Fruit fly (Drosophila melanogaster) whole organism, prepupa: Measurements from ENCODE around the gene Smug.

ENCODE experiments used
- Blimp-1 ChIP-seq: fragments of 200-800 bp; sonication (Bioruptor generic); optimal IDR thresholded peaks from 3 replicates; lab custom pipeline; 2017; ENCODE audit warnings: missing biosample characterization, missing genetic modification characterization, mild to moderate bottlenecking, moderate library complexity, missing genetic modification reagents
- CG10631 ChIP-seq: fragments of 200-800 bp; sonication (Bioruptor generic); optimal IDR thresholded peaks from 2 replicates; lab custom pipeline; 2016; ENCODE audit warnings: missing biosample characterization, missing genetic modification characterization
- CG11294 ChIP-seq: fragments of 200-800 bp; sonication (Bioruptor generic); IDR thresholded peaks from 2 replicates; pipeline ENCODE4 v1.3.6; 2022; ENCODE audit warnings: missing biosample characterization, missing genetic modification characterization
- CG11902 ChIP-seq: fragments of 200-800 bp; sonication (Bioruptor generic); optimal IDR thresholded peaks from 3 replicates; lab custom pipeline; 2016; ENCODE audit warnings: missing biosample characterization, missing genetic modification characterization
- CG1621 ChIP-seq: fragments of 200-800 bp; sonication (Bioruptor generic); optimal IDR thresholded peaks from 3 replicates; lab custom pipeline; 2018; ENCODE audit warnings: missing biosample characterization, mild to moderate bottlenecking, missing genetic modification characterization
- CG16779 ChIP-seq: fragments of 200-800 bp; sonication (Bioruptor generic); optimal IDR thresholded peaks from 3 replicates; lab custom pipeline; 2017; ENCODE audit warnings: missing biosample characterization, mild to moderate bottlenecking, missing genetic modification characterization
- CG34406 ChIP-seq: fragments of 200-800 bp; sonication (Bioruptor generic); optimal IDR thresholded peaks from 3 replicates; lab custom pipeline; 2016; ENCODE audit warnings: missing biosample characterization, missing genetic modification characterization
- CG6276 ChIP-seq: fragments of 200-800 bp; sonication (Bioruptor generic); optimal IDR thresholded peaks from 2 replicates; lab custom pipeline; 2017; ENCODE audit warnings: missing biosample characterization, mild to moderate bottlenecking, missing genetic modification characterization
- CG6792 ChIP-seq: fragments of 200-800 bp; sonication (Bioruptor generic); optimal IDR thresholded peaks from 3 replicates; lab custom pipeline; 2016; ENCODE audit warnings: missing biosample characterization, missing genetic modification characterization
- CG6808 ChIP-seq: fragments of 200-800 bp; sonication (Bioruptor generic); optimal IDR thresholded peaks from 3 replicates; lab custom pipeline; 2017; ENCODE audit warnings: missing biosample characterization, missing genetic modification characterization, mild to moderate bottlenecking, moderate library complexity, missing genetic modification reagents
- CG6854 ChIP-seq: fragments of 200-800 bp; sonication (Bioruptor generic); optimal IDR thresholded peaks from 2 replicates; lab custom pipeline; 2017; ENCODE audit warnings: missing biosample characterization, mild to moderate bottlenecking, missing genetic modification characterization
- CG7368 ChIP-seq: fragments of 200-800 bp; sonication (Bioruptor generic); optimal IDR thresholded peaks from 3 replicates; lab custom pipeline; 2016; ENCODE audit warnings: missing biosample characterization, missing genetic modification characterization
- CG8119 ChIP-seq: fragments of 200-800 bp; sonication (Bioruptor generic); IDR thresholded peaks from 3 replicates; pipeline ENCODE4 v1.3.6; 2022; ENCODE audit warnings: missing biosample characterization, missing genetic modification characterization
- CG8319 ChIP-seq: fragments of 200-800 bp; sonication (Bioruptor generic); optimal IDR thresholded peaks from 3 replicates; lab custom pipeline; 2016; ENCODE audit warnings: missing biosample characterization, missing genetic modification characterization
- CG9139 ChIP-seq: fragments of 200-800 bp; sonication (Bioruptor generic); optimal IDR thresholded peaks from 3 replicates; lab custom pipeline; 2017; ENCODE audit warnings: missing biosample characterization, mild to moderate bottlenecking, missing genetic modification characterization
- Eip75B ChIP-seq: fragments of 200-800 bp; sonication (Bioruptor generic); optimal IDR thresholded peaks from 3 replicates; lab custom pipeline; 2016; ENCODE audit warnings: missing biosample characterization, missing genetic modification characterization
- Eip78C ChIP-seq: fragments of 200-800 bp; sonication (Bioruptor generic); peaks from one replicate; lab custom pipeline; 2016; ENCODE audit warnings: missing biosample characterization, missing genetic modification characterization
- Ets21C ChIP-seq: fragments of 200-800 bp; sonication (Bioruptor generic); optimal IDR thresholded peaks from 3 replicates; lab custom pipeline; 2016; ENCODE audit warnings: missing biosample characterization, missing genetic modification characterization
- Ets96B ChIP-seq: fragments of 200-800 bp; optimal IDR thresholded peaks from 2 replicates; lab custom pipeline; 2019; ENCODE audit warnings: missing biosample characterization, mild to moderate bottlenecking, missing genetic modification characterization, moderate library complexity
- Hr38 ChIP-seq: sonication (Bioruptor generic); optimal IDR thresholded peaks from 2 replicates; lab custom pipeline; 2016; ENCODE audit warnings: missing biosample characterization, missing genetic modification characterization
- Hr4 ChIP-seq: fragments of 200-800 bp; sonication (Bioruptor generic); optimal IDR thresholded peaks from 3 replicates; lab custom pipeline; 2016; ENCODE audit warnings: missing biosample characterization, missing genetic modification characterization
- Met ChIP-seq: fragments of 200-800 bp; sonication (Bioruptor generic); optimal IDR thresholded peaks from 3 replicates; lab custom pipeline; 2016; ENCODE audit warnings: missing biosample characterization, missing genetic modification characterization
- Smox ChIP-seq: fragments of 200-800 bp; sonication (Bioruptor generic); optimal IDR thresholded peaks from 3 replicates; lab custom pipeline; 2016; ENCODE audit warnings: missing biosample characterization, missing genetic modification characterization
- achi ChIP-seq: fragments of 200-800 bp; sonication (Bioruptor generic); optimal IDR thresholded peaks from 3 replicates; lab custom pipeline; 2016; ENCODE audit warnings: missing biosample characterization, missing genetic modification characterization
- acj6 ChIP-seq: fragments of 200-800 bp; sonication (Bioruptor generic); optimal IDR thresholded peaks from 3 replicates; lab custom pipeline; 2016; ENCODE audit warnings: missing biosample characterization, missing genetic modification characterization
- esn ChIP-seq: fragments of 200-800 bp; sonication (Bioruptor generic); optimal IDR thresholded peaks from 2 replicates; lab custom pipeline; 2016; ENCODE audit warnings: missing biosample characterization, mild to moderate bottlenecking, missing genetic modification characterization, moderate library complexity
- fkh ChIP-seq: fragments of 200-800 bp; sonication (Bioruptor generic); optimal IDR thresholded peaks from 3 replicates; lab custom pipeline; 2017; ENCODE audit warnings: missing biosample characterization, mild to moderate bottlenecking, missing genetic modification characterization, moderate library complexity
- lz ChIP-seq: fragments of 200-800 bp; sonication (Bioruptor generic); optimal IDR thresholded peaks from 3 replicates; lab custom pipeline; 2016; ENCODE audit warnings: missing biosample characterization, missing genetic modification characterization
- pdm3 ChIP-seq: fragments of 200-800 bp; sonication (Bioruptor generic); optimal IDR thresholded peaks from 3 replicates; lab custom pipeline; 2016; ENCODE audit warnings: missing biosample characterization, missing genetic modification characterization
- salr ChIP-seq, 2 experiments: fragments of 200-800 bp; sonication (Bioruptor generic); optimal IDR thresholded peaks; 3 replicates each; lab custom pipeline; 2016 to 2018; ENCODE audit warnings: missing biosample characterization in 2 of 2, missing genetic modification characterization in 2 of 2, mild to moderate bottlenecking in 1 of 2
- svp ChIP-seq: fragments of 200-800 bp; sonication (Bioruptor generic); peaks from one replicate; lab custom pipeline; 2016; ENCODE audit warnings: missing biosample characterization, missing genetic modification characterization
- topi ChIP-seq: fragments of 200-800 bp; sonication (Bioruptor generic); optimal IDR thresholded peaks from 3 replicates; lab custom pipeline; 2016; ENCODE audit warnings: missing biosample characterization, missing genetic modification characterization
- vri ChIP-seq: fragments of 200-800 bp; sonication (Bioruptor generic); optimal IDR thresholded peaks from 3 replicates; lab custom pipeline; 2016; ENCODE audit warnings: missing biosample characterization, mild to moderate bottlenecking, missing genetic modification characterization

Smug gene

DNA sequence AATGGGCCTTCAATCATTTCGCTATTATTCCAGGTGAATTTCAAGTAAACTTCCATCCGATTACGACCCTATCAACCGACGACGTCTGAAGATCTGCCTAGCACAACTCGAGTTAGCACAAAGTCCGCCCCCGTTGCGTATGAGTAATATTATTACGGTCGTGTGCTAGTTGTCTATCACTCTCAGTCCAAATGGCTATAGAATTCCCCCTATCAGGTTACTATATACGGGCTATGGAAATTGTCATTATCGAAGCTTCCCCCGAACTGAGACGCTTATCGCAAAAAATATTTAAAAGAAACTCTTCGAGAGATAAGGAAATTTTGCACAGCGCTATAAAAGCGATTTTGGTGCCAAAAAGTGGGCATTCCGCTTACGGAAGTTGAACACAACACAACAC, 14.6 kb upstream of the Smug start, which contains the start of gene CG5246:
TSS of gene CG5246 (plus strand) at position 365 of the 400 bp plus-strand sequence.
- TF ChIP-seq esn (no peak), CG10631 (GFP tag; lab: Kevin White, UChicago) (no peak), vri (GFP tag; lab: Kevin White, UChicago) (peak; percentile 45), svp (GFP tag; lab: Kevin White, UChicago) (peak; percentile 46)

DNA sequence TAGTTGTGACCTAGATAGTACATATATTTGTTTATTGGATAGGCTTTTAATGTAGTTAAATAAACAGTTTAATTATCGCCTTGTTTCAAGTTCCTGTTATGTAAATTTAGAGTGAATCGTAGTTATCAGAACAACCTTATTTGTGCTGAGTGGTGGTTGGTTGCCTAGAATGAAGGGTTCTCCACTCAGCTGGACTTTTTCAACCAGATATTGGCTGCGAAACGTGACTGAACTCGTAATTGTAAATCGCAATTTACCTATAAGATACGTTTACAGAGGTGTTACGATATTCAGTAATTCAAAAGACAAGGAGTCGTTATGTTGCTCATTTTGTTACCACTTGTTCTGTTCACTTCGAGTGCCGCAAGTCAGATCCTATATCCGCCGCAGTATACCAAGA, 12.8 kb upstream of the Smug start, which contains the start of gene CG5255:
TSS of gene CG5255 (plus strand) at position 301 of the 400 bp plus-strand sequence.
- no peak for TF ChIP-seq CG16779 (tag; lab: Kevin White, UChicago)
- TF ChIP-seq Ets21C (GFP tag; lab: Kevin White, UChicago): no peak
- no peak for TF ChIP-seq CG1621 (tag; lab: Kevin White, UChicago)
- no peak for TF ChIP-seq salr (GFP tag; optimal IDR thresholded peaks at IDR 0.05; lab: Kevin White, UChicago)
- no peak for TF ChIP-seq CG11902
- no peak for TF ChIP-seq lz
- no peak for TF ChIP-seq Eip75B (GFP tag; lab: Kevin White, UChicago)
- TF ChIP-seq acj6 (GFP tag; lab: Kevin White, UChicago): no peak
- TF ChIP-seq CG6808 (GFP tag; lab: Kevin White, UChicago): no peak
- TF ChIP-seq CG6276 (GFP tag; lab: Kevin White, UChicago): no peak
- TF ChIP-seq achi: no peak
- no peak for TF ChIP-seq Hr4 (GFP tag; lab: Kevin White, UChicago)
- no peak for TF ChIP-seq CG9139 (GFP tag; lab: Kevin White, UChicago)
- no peak for TF ChIP-seq CG6792 (GFP tag; lab: Kevin White, UChicago)
- TF ChIP-seq fkh (GFP tag; lab: Kevin White, UChicago): no peak
- no peak for TF ChIP-seq CG11294 (GFP tag; lab: Robert Waterston, UW)

- TF ChIP-seq CG6792 (GFP tag; lab: Kevin White, UChicago) (no peak), Smox (GFP tag; lab: Kevin White, UChicago) (no peak), CG34406 (GFP tag; lab: Kevin White, UChicago) (no peak), pdm3 (no peak), CG10631 (GFP tag; lab: Kevin White, UChicago) (no peak), Hr38 (no peak)
- TF ChIP-seq, all 60 proteins: peak for 0
These were observed 11.7 kb upstream of the Smug start, which contains the start of gene CG5265 for dm6 chr3R:17138699-17139098. TSS of gene CG5265 (plus strand) at chr3R:17138999.

- no peak for TF ChIP-seq Eip78C
- no peak for TF ChIP-seq topi
- no peak for TF ChIP-seq CG8119 (GFP tag; lab: Robert Waterston, UW)
- no peak for TF ChIP-seq CG6854
- no peak for TF ChIP-seq CG8319 (GFP tag; lab: Kevin White, UChicago)
- no peak for TF ChIP-seq Blimp-1 (GFP tag; lab: Kevin White, UChicago)
- no peak for TF ChIP-seq CG7368
- no peak for TF ChIP-seq achi
- no peak for TF ChIP-seq CG11294 (GFP tag; lab: Robert Waterston, UW)
These were observed 8.1 kb upstream of the Smug start, which contains the start of gene TwdlW for dm6 chr3R:17142304-17142703. TSS of gene TwdlW (minus strand) at chr3R:17142404.

DNA sequence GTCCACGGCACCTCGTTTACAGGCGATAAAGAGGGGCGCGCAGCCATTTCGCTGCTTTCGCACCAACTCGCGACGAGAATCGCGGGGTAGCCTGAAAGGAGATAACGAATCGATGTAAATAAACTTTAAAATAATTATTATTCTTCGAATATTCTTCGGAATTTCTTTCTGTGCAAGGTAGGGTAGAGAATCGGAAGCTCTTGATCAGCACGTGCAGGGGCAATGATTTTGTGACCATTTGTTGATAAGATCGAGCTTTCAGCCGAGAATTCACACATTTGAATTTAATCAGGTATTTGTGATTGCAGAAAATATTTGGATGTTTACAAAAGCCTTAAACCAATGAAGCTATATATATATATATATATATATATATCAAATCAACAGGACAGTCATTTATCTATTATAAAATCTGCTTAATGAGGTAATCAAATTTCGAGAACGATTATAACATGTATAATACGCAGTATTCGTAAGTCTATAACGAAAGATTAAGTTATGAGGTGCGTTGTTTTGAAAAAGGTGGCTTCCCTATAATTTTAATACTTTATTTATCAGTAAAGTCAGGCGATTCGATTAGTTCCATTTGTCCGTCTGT, 2.6 kb upstream of the Smug start:
- no peak for TF ChIP-seq CG6792 (GFP tag; lab: Kevin White, UChicago)
- TF ChIP-seq svp (GFP tag; lab: Kevin White, UChicago): peak; percentile 86
- TF ChIP-seq Ets96B (tag; lab: Kevin White, UChicago): no peak
- TF ChIP-seq Met (GFP tag; lab: Kevin White, UChicago): no peak
